Fruit fly (Drosophila melanogaster): Measurements from ENCODE around the gene mrt.

mrt gene

dm6 chr3R:27279478-27279877 is 3.0 kb downstream of the mrt start:
- TF ChIP-seq psq (optimal IDR thresholded peaks at IDR 0.05) (no peak), EcR (GFP tag; optimal IDR thresholded peaks at IDR 0.05) (no peak), pan (optimal IDR thresholded peaks at IDR 0.05) (no peak), usp (GFP tag; optimal IDR thresholded peaks at IDR 0.05) (no peak), CG8478 (optimal IDR thresholded peaks at IDR 0.05) (no peak)

dm6 chr3R:27274533-27275447 is 7.7 kb downstream of the mrt start, which contains the start of gene CG5938:
TSS of gene CG5938 (plus strand) at chr3R:27274794.
- no peak for TF ChIP-seq pan (optimal IDR thresholded peaks at IDR 0.05)
- no peak for TF ChIP-seq usp (GFP tag; optimal IDR thresholded peaks at IDR 0.05)
- TF ChIP-seq CG8478 (optimal IDR thresholded peaks at IDR 0.05), result no peak
- TF ChIP-seq psq (optimal IDR thresholded peaks at IDR 0.05), result no peak
- TF ChIP-seq Dll (optimal IDR thresholded peaks at IDR 0.05), result no peak
- no peak for TF ChIP-seq EcR (GFP tag; optimal IDR thresholded peaks at IDR 0.05)

dm6 chr3R:27273118-27274062 is 9.1 kb downstream of the mrt start, which contains the start of gene CG5934:
TSS of gene CG5934 (plus strand) at chr3R:27273705.
- TF ChIP-seq CG8478 (optimal IDR thresholded peaks at IDR 0.05), result no peak
- TF ChIP-seq psq (optimal IDR thresholded peaks at IDR 0.05), result no peak
- no peak for TF ChIP-seq EcR (GFP tag; optimal IDR thresholded peaks at IDR 0.05)
- no peak for TF ChIP-seq usp (GFP tag; optimal IDR thresholded peaks at IDR 0.05)
- no peak for TF ChIP-seq pan (optimal IDR thresholded peaks at IDR 0.05)
- no peak for TF ChIP-seq Dll (optimal IDR thresholded peaks at IDR 0.05)

dm6 chr3R:27272233-27272632 is 10.2 kb downstream of the mrt start:
- TF ChIP-seq CG8478 (optimal IDR thresholded peaks at IDR 0.05) (no peak), usp (GFP tag; optimal IDR thresholded peaks at IDR 0.05) (no peak), pan (optimal IDR thresholded peaks at IDR 0.05) (no peak), Dll (optimal IDR thresholded peaks at IDR 0.05) (no peak), psq (optimal IDR thresholded peaks at IDR 0.05) (no peak), EcR (GFP tag; optimal IDR thresholded peaks at IDR 0.05) (no peak)

dm6 chr3R:27270379-27271266 is 11.8 kb downstream of the mrt start:
- TF ChIP-seq EcR (GFP tag; optimal IDR thresholded peaks at IDR 0.05), result no peak

- TF ChIP-seq pan (optimal IDR thresholded peaks at IDR 0.05) (no peak), usp (GFP tag; optimal IDR thresholded peaks at IDR 0.05) (no peak), psq (optimal IDR thresholded peaks at IDR 0.05) (no peak), Dll (optimal IDR thresholded peaks at IDR 0.05) (no peak), EcR (GFP tag; optimal IDR thresholded peaks at IDR 0.05) (no peak), CG8478 (optimal IDR thresholded peaks at IDR 0.05) (no peak)
Measured at dm6 chr3R:27265330-27265729, 17.1 kb downstream of the mrt start, which contains the start of the genes CG14262 and CG14260. TSS of gene CG14262 (minus strand) at chr3R:27265430. TSS of gene CG14260 (plus strand) at chr3R:27265457.

- TF ChIP-seq Dll (optimal IDR thresholded peaks at IDR 0.05) (peak; percentile 6), EcR (GFP tag; optimal IDR thresholded peaks at IDR 0.05) (no peak)
Measured at dm6 chr3R:27263434-27264215, 18.8 kb downstream of the mrt start, which contains the start of gene woc. TSS of gene woc (minus strand) at chr3R:27264055.

- TF ChIP-seq pan (optimal IDR thresholded peaks at IDR 0.05) (no peak), usp (GFP tag; optimal IDR thresholded peaks at IDR 0.05) (no peak), EcR (GFP tag; optimal IDR thresholded peaks at IDR 0.05) (no peak), CG8478 (optimal IDR thresholded peaks at IDR 0.05) (no peak), Dll (optimal IDR thresholded peaks at IDR 0.05) (no peak), psq (optimal IDR thresholded peaks at IDR 0.05) (no peak)
Measured at dm6 chr3R:27253921-27254376, 28.5 kb downstream of the mrt start.

dm6 chr3R:27253136-27253920 is 29.1 kb downstream of the mrt start, which contains the start of gene pll:
TSS of gene pll (minus strand) at chr3R:27253182.
- TF ChIP-seq Dll (optimal IDR thresholded peaks at IDR 0.05), result no peak
- TF ChIP-seq usp (GFP tag; optimal IDR thresholded peaks at IDR 0.05), result no peak
- TF ChIP-seq EcR (GFP tag; optimal IDR thresholded peaks at IDR 0.05), result no peak
- TF ChIP-seq CG8478 (optimal IDR thresholded peaks at IDR 0.05), result no peak
- no peak for TF ChIP-seq pan (optimal IDR thresholded peaks at IDR 0.05)
- TF ChIP-seq psq (optimal IDR thresholded peaks at IDR 0.05), result no peak

- TF ChIP-seq usp (GFP tag; optimal IDR thresholded peaks at IDR 0.05), result no peak
- no peak for TF ChIP-seq CG8478 (optimal IDR thresholded peaks at IDR 0.05)
- TF ChIP-seq pan (optimal IDR thresholded peaks at IDR 0.05), result no peak
- TF ChIP-seq Dll (optimal IDR thresholded peaks at IDR 0.05), result no peak
- TF ChIP-seq psq (optimal IDR thresholded peaks at IDR 0.05), result no peak
- TF ChIP-seq EcR (GFP tag; optimal IDR thresholded peaks at IDR 0.05), result no peak
Measured at dm6 chr3R:27250907-27251306, 31.6 kb downstream of the mrt start, which contains the start of the genes TTLL6B and TfIIA-L. TSS of gene TTLL6B (minus strand) at chr3R:27251007. TSS of gene TfIIA-L (plus strand) at chr3R:27251112.

Measured in whole organism.